Fruit fly (Drosophila melanogaster): ENCODE results near the gene CG31465.

Gene CG31465

DNA sequence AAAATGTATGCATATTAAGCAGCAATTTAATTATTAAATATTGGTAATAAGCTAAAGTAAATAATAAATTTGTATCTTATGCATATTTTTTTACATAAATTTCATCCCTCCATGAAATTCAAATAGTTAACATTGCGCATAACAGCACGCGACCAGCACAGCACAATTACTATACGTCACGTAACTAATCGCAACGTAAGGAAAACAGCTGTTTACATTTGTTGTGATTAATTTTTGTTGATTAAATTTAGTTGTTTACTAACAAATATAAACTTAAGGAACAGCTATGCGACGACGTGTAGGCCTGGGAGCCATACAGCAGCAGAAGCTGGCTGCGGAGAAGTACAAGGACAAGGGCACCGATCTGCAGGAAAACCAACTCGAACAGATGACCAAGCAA, 15.6 kb upstream of the CG31465 start, which contains the start of gene lsn (continued):
- TF ChIP-seq CoRest (tag; optimal IDR thresholded peaks at IDR 0.05) = peak; percentile 32
- no peak for TF ChIP-seq sqz (GFP tag; optimal IDR thresholded peaks at IDR 0.05)
- TF ChIP-seq stc (GFP tag; IDR thresholded peaks at IDR 0.05) = 0 out of 2 replicates have a peak, but pooled peaks have one; percentile 11
- no peak for TF ChIP-seq cg (GFP tag; optimal IDR thresholded peaks at IDR 0.05)
- no peak for TF ChIP-seq org-1 (GFP tag; optimal IDR thresholded peaks at IDR 0.05)
- TF ChIP-seq tin (GFP tag; optimal IDR thresholded peaks at IDR 0.05) = no peak
- TF ChIP-seq CTCF (GFP tag; optimal IDR thresholded peaks at IDR 0.05) = no peak
- peak; percentile 29 for TF ChIP-seq CG13424 (tag; optimal IDR thresholded peaks at IDR 0.05)
- peak; percentile 46 for TF ChIP-seq wek (GFP tag; optimal IDR thresholded peaks at IDR 0.05)
- TF ChIP-seq BEAF-32 (GFP tag; optimal IDR thresholded peaks at IDR 0.05) = peak; percentile 13
- TF ChIP-seq Mes4 (GFP tag; optimal IDR thresholded peaks at IDR 0.05) = peak; percentile 14
- TF ChIP-seq run (tag; optimal IDR thresholded peaks at IDR 0.05) = no peak
- TF ChIP-seq grn (GFP tag; optimal IDR thresholded peaks at IDR 0.05) = peak; percentile 23
- peak; percentile 66; the same call in 1 of the 2 replicates for TF ChIP-seq MBD-R2 (GFP tag; IDR thresholded peaks at IDR 0.05)
- no peak for TF ChIP-seq Eip74EF (GFP tag; optimal IDR thresholded peaks at IDR 0.05)
- peak; percentile 22 for TF ChIP-seq ewg (GFP tag; optimal IDR thresholded peaks at IDR 0.05)
- TF ChIP-seq bbx (GFP tag; IDR thresholded peaks at IDR 0.05; ENCODE audit: partially characterized antibody) = no peak
- no peak for TF ChIP-seq ranshi (GFP tag; IDR thresholded peaks at IDR 0.05)
- peak; percentile 36 for TF ChIP-seq CG4617 (GFP tag; optimal IDR thresholded peaks at IDR 0.05; ENCODE audit: borderline replicate concordance)
- no peak for TF ChIP-seq nom (GFP tag; optimal IDR thresholded peaks at IDR 0.05)
- no peak for TF ChIP-seq CG15073 (GFP tag; optimal IDR thresholded peaks at IDR 0.05)
- TF ChIP-seq ham (GFP tag; IDR thresholded peaks at IDR 0.05) = no peak
- TF ChIP-seq rib (GFP tag; IDR thresholded peaks at IDR 0.05) = no peak
- peak; percentile 31 for TF ChIP-seq Vsx1 (GFP tag; optimal IDR thresholded peaks at IDR 0.05)
- TF ChIP-seq vfl (GFP tag; optimal IDR thresholded peaks at IDR 0.05) = no peak
- peak; percentile 1 for TF ChIP-seq YL-1 (GFP tag; optimal IDR thresholded peaks at IDR 0.05)
- no peak for TF ChIP-seq vvl (GFP tag; IDR thresholded peaks at IDR 0.05)
- peak; percentile 29 for TF ChIP-seq CG17829 (tag; optimal IDR thresholded peaks at IDR 0.05)
- TF ChIP-seq CG14667 (GFP tag; IDR thresholded peaks at IDR 0.05) = no peak
- TF ChIP-seq CG6854 (GFP tag; optimal IDR thresholded peaks at IDR 0.05) = no peak
- peak; percentile 17 for TF ChIP-seq CG7556 (GFP tag; optimal IDR thresholded peaks at IDR 0.05)
- no peak for TF ChIP-seq fru (optimal IDR thresholded peaks at IDR 0.05)
- no peak for TF ChIP-seq phol (tag; optimal IDR thresholded peaks at IDR 0.05)
- TF ChIP-seq CG18262 (tag; optimal IDR thresholded peaks at IDR 0.05) = no peak
- TF ChIP-seq MESR4 (GFP tag; optimal IDR thresholded peaks at IDR 0.05) = peak; percentile 61
- TF ChIP-seq lmd (GFP tag; IDR thresholded peaks at IDR 0.05) = no peak
- TF ChIP-seq Sry-β (GFP tag; optimal IDR thresholded peaks at IDR 0.05) = no peak
- peak; percentile 9 for TF ChIP-seq CG3407 (GFP tag; optimal IDR thresholded peaks at IDR 0.05)
- TF ChIP-seq CG11398 (GFP tag; optimal IDR thresholded peaks at IDR 0.05) = no peak
- no peak for TF ChIP-seq fd96Cb (tag; optimal IDR thresholded peaks at IDR 0.05)
- no peak for TF ChIP-seq ara (GFP tag; IDR thresholded peaks at IDR 0.05)
- no peak for TF ChIP-seq Sin3A (optimal IDR thresholded peaks at IDR 0.05)
- TF ChIP-seq oc (tag; optimal IDR thresholded peaks at IDR 0.05) = peak; percentile 8
- no peak for TF ChIP-seq CG10321 (GFP tag; IDR thresholded peaks at IDR 0.05)
- TF ChIP-seq CG10654 (GFP tag; optimal IDR thresholded peaks at IDR 0.05) = no peak
- no peak for TF ChIP-seq mld (GFP tag; IDR thresholded peaks at IDR 0.05; ENCODE audit: partially characterized antibody)
- peak; percentile 27 for TF ChIP-seq CG17912 (GFP tag; optimal IDR thresholded peaks at IDR 0.05)
- peak; percentile 30 for TF ChIP-seq CG13296 (GFP tag; optimal IDR thresholded peaks at IDR 0.05)
- no peak for TF ChIP-seq CG13287 (GFP tag; IDR thresholded peaks at IDR 0.05; ENCODE audit: partially characterized antibody)
- peak; percentile 13 for TF ChIP-seq CG3838 (GFP tag; optimal IDR thresholded peaks at IDR 0.05)
- TF ChIP-seq CG6272 (GFP tag; IDR thresholded peaks at IDR 0.05) = no peak
